Worm (Caenorhabditis elegans) whole organism, early embryonic: ENCODE measurements around the gene F40G9.5.

Source experiments
- B0310.2 ChIP-seq: sonication (generic microtip); optimal IDR thresholded peaks from 2 replicates; lab custom pipeline; 2016; ENCODE audit warnings: mild to moderate bottlenecking, missing genetic modification characterization, missing compliant biosample characterization
- F13C5.2 ChIP-seq: sonication (generic microtip); optimal IDR thresholded peaks from 2 replicates; lab custom pipeline; 2017; ENCODE audit warnings: mild to moderate bottlenecking, missing genetic modification characterization, inconsistent platforms, missing compliant biosample characterization
- aly-1 ChIP-seq: sonication (generic microtip); optimal IDR thresholded peaks from 2 replicates; lab custom pipeline; 2016; ENCODE audit warnings: missing genetic modification characterization, missing compliant biosample characterization
- ama-1 ChIP-seq: fragments of 150-350 bp; optimal IDR thresholded peaks from 2 replicates; lab custom pipeline; 2014
- ceh-13 ChIP-seq: fragments of 200-800 bp; sonication (Bioruptor generic); optimal IDR thresholded peaks from 2 replicates; lab custom pipeline; 2018; ENCODE audit warnings: mild to moderate bottlenecking, missing genetic modification characterization, missing compliant biosample characterization
- ceh-36 ChIP-seq: sonication (generic microtip); optimal IDR thresholded peaks from 2 replicates; lab custom pipeline; 2016; ENCODE audit warnings: missing genetic modification characterization, inconsistent platforms, missing compliant biosample characterization
- ets-7 ChIP-seq: sonication (generic microtip); optimal IDR thresholded peaks from 2 replicates; lab custom pipeline; 2016; ENCODE audit warnings: missing genotype, missing genetic modification characterization, missing compliant biosample characterization
- flt-1 ChIP-seq: fragments of 200-800 bp; sonication (Bioruptor generic); IDR thresholded peaks from 2 replicates; pipeline ENCODE4 v1.3.6; 2022; ENCODE audit warnings: missing genetic modification characterization, missing compliant biosample characterization
- hmbx-1 ChIP-seq: sonication (generic microtip); optimal IDR thresholded peaks from 2 replicates; lab custom pipeline; 2016; ENCODE audit warnings: mild to moderate bottlenecking, missing genetic modification characterization, missing compliant biosample characterization
- hmg-4 ChIP-seq: fragments of 200-800 bp; sonication (Bioruptor generic); optimal IDR thresholded peaks from 2 replicates; lab custom pipeline; 2018; ENCODE audit warnings: mild to moderate bottlenecking, missing genetic modification characterization, missing compliant biosample characterization
- hnd-1 ChIP-seq: sonication (generic microtip); optimal IDR thresholded peaks from 2 replicates; lab custom pipeline; 2016; ENCODE audit warnings: missing genetic modification characterization, missing compliant biosample characterization
- pes-1 ChIP-seq: fragments of 200-800 bp; sonication (Bioruptor generic); IDR thresholded peaks from 2 replicates; pipeline ENCODE4 v1.3.6; 2022; ENCODE audit warnings: missing genetic modification reagents, missing genetic modification characterization, missing compliant biosample characterization
- scrt-1 ChIP-seq: fragments of 200-800 bp; sonication (Bioruptor generic); IDR thresholded peaks from 2 replicates; pipeline ENCODE4 v1.3.6; 2022; ENCODE audit warnings: missing genetic modification characterization, missing compliant biosample characterization
- sea-1 ChIP-seq: fragments of 200-800 bp; sonication (Bioruptor generic); conservative IDR thresholded peaks from 2 replicates; pipeline ENCODE4 v1.3.6; 2022; ENCODE audit warnings: missing genetic modification characterization, missing compliant biosample characterization
- tbx-11 ChIP-seq: fragments of 200-800 bp; sonication (Bioruptor generic); IDR thresholded peaks from 2 replicates; pipeline ENCODE4 v1.3.6; 2022; ENCODE audit warnings: missing genetic modification characterization, missing compliant biosample characterization
- tbx-37 ChIP-seq: fragments of 200-800 bp; sonication (Bioruptor generic); conservative IDR thresholded peaks from 2 replicates; pipeline ENCODE4 v1.3.6; 2022; ENCODE audit warnings: missing genetic modification reagents, missing genetic modification characterization, missing compliant biosample characterization
- tra-4 ChIP-seq: sonication (generic microtip); optimal IDR thresholded peaks from 2 replicates; lab custom pipeline; 2017; ENCODE audit warnings: missing genetic modification characterization, missing compliant biosample characterization

Gene F40G9.5

ce11 chrIII:147570-148076, 33.4 kb upstream of the F40G9.5 start, which contains the start of gene sqst-5:
Gene sqst-5 (minus strand): TSS chrIII:147620.
- no peak for TF ChIP-seq flt-1 (GFP tag; lab: Robert Waterston, UW)
- no peak for TF ChIP-seq aly-1 (tag; lab: Kevin White, UChicago)
- no peak for TF ChIP-seq ceh-13
- TF ChIP-seq hnd-1 (tag; lab: Kevin White, UChicago), result no peak
- no peak for TF ChIP-seq F13C5.2 (tag; lab: Kevin White, UChicago)
- no peak for TF ChIP-seq tbx-11 (GFP tag; lab: Robert Waterston, UW)
- TF ChIP-seq hmbx-1 (tag; lab: Kevin White, UChicago), result no peak
- TF ChIP-seq ceh-36 (tag; lab: Kevin White, UChicago), result no peak
- no peak for TF ChIP-seq sea-1 (GFP tag; lab: Robert Waterston, UW)

ce11 chrIII:149132-149531, 31.9 kb upstream of the F40G9.5 start:
- TF ChIP-seq B0310.2 (tag; lab: Kevin White, UChicago), result no peak
- no peak for TF ChIP-seq hmg-4
- no peak for TF ChIP-seq tra-4
- TF ChIP-seq tbx-11 (GFP tag; lab: Robert Waterston, UW), result no peak
- no peak for TF ChIP-seq scrt-1 (GFP tag; lab: Robert Waterston, UW)
- no peak for TF ChIP-seq hnd-1 (tag; lab: Kevin White, UChicago)
- TF ChIP-seq tbx-37 (GFP tag; lab: Robert Waterston, UW), result no peak
- no peak for TF ChIP-seq pes-1 (GFP tag; lab: Robert Waterston, UW)
- TF ChIP-seq flt-1 (GFP tag; lab: Robert Waterston, UW), result no peak

DNA sequence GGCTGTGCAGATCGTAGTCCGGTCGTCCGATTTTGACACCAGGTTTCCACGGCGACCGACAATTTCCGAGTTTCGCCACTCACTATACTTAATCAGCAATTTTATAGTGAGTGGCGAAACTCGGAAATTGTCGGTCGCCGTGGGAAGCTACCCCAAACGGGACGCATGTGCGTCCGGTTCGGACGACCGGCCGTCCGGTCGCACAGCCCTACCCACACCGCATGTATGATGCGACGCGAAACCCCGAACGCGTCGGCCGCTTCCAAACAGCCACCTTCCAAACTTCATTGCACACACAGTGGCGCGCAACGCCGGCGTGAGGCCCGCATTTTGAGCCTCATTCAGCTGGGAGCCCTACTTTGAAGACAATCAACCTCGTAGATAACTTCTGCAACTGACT, 30.0 kb upstream of the F40G9.5 start:
- TF ChIP-seq sea-1 (GFP tag; lab: Robert Waterston, UW), result no peak
- TF ChIP-seq hnd-1 (tag; lab: Kevin White, UChicago), result no peak
- TF ChIP-seq F13C5.2 (tag; lab: Kevin White, UChicago), result no peak
- TF ChIP-seq hmbx-1 (tag; lab: Kevin White, UChicago), result no peak
- no peak for TF ChIP-seq tbx-37 (GFP tag; lab: Robert Waterston, UW)
- no peak for TF ChIP-seq flt-1 (GFP tag; lab: Robert Waterston, UW)
- no peak for TF ChIP-seq scrt-1 (GFP tag; lab: Robert Waterston, UW)
- no peak for TF ChIP-seq tbx-11 (GFP tag; lab: Robert Waterston, UW)
- TF ChIP-seq tra-4, result no peak
- no peak for TF ChIP-seq aly-1 (tag; lab: Kevin White, UChicago)
- no peak for TF ChIP-seq B0310.2 (tag; lab: Kevin White, UChicago)
- TF ChIP-seq pes-1 (GFP tag; lab: Robert Waterston, UW), result no peak
- no peak for TF ChIP-seq ceh-36 (tag; lab: Kevin White, UChicago)
- TF ChIP-seq ets-7 (tag; lab: Kevin White, UChicago), result no peak
- no peak for TF ChIP-seq hmg-4
- TF ChIP-seq ceh-13, result no peak
- TF ChIP-seq ama-1, result no peak

- TF ChIP-seq hnd-1 (tag; lab: Kevin White, UChicago) (no peak), pes-1 (GFP tag; lab: Robert Waterston, UW) (no peak), tra-4 (no peak), ceh-13 (no peak), aly-1 (tag; lab: Kevin White, UChicago) (no peak), ets-7 (tag; lab: Kevin White, UChicago) (no peak), sea-1 (GFP tag; lab: Robert Waterston, UW) (no peak), F13C5.2 (tag; lab: Kevin White, UChicago) (no peak), flt-1 (GFP tag; lab: Robert Waterston, UW) (no peak), ceh-36 (tag; lab: Kevin White, UChicago) (no peak), tbx-37 (GFP tag; lab: Robert Waterston, UW) (no peak), tbx-11 (GFP tag; lab: Robert Waterston, UW) (no peak), ama-1 (no peak), scrt-1 (GFP tag; lab: Robert Waterston, UW) (no peak), hmbx-1 (tag; lab: Kevin White, UChicago) (no peak), hmg-4 (no peak), B0310.2 (tag; lab: Kevin White, UChicago) (no peak)
Observed at ce11 chrIII:154168-154567, 26.9 kb upstream of the F40G9.5 start.

DNA sequence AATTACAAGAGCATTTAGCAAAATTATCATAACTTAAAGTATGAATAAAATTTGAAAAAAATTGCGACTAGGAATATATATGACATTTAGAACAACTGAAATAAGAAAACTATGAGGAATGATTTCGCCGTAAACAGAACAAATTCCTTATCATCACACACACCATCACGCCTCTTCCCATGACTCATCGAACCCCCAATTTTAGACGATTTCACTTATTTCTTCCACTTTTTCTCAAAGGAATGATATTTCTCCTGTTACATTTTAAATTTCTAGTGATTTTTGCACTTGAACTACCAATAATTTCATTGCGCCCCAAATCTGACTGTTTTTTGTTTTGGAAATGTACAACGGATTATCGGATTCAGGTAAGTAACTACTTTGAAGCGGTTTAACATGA, 24.4 kb upstream of the F40G9.5 start, which contains the start of the genes zig-13 and ver-1:
zig-13 (minus strand) TSS at position 101 of the 400 bp plus-strand sequence.
ver-1 (plus strand) TSS at position 180 of the 400 bp plus-strand sequence.
- TF ChIP-seq hmg-4 (no peak), ama-1 (no peak), ets-7 (tag; lab: Kevin White, UChicago) (no peak), scrt-1 (GFP tag; lab: Robert Waterston, UW) (no peak), tbx-11 (GFP tag; lab: Robert Waterston, UW) (no peak)

DNA sequence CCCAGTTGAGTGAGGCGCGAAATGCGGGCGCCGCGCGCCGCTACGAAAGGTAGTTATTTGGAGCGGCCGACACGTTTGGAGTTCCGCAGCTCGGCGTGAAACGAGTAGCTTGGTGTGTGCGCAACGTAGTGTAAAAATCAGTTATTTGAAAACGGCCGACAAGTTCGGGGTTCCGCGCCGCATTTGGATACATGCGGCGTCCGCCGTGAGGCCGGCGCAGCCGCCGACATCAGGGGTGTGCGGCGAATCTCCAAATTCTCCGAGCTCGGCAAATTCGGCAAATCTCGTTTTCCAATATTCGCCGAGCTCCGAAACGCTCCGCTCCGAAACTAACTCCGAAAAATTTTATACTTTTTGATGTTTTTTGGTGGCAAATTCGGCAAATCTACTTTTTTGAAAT, 23.1 kb upstream of the F40G9.5 start:
- TF ChIP-seq F13C5.2 (tag; lab: Kevin White, UChicago) (no peak), tbx-11 (GFP tag; lab: Robert Waterston, UW) (no peak), flt-1 (GFP tag; lab: Robert Waterston, UW) (no peak), sea-1 (GFP tag; lab: Robert Waterston, UW) (no peak), hmg-4 (no peak), hmbx-1 (tag; lab: Kevin White, UChicago) (no peak), tbx-37 (GFP tag; lab: Robert Waterston, UW) (no peak), ceh-13 (no peak)

ce11 chrIII:159149-159548, 21.9 kb upstream of the F40G9.5 start:
- TF ChIP-seq ets-7 (tag; lab: Kevin White, UChicago) (no peak), F13C5.2 (tag; lab: Kevin White, UChicago) (no peak), B0310.2 (tag; lab: Kevin White, UChicago) (no peak), hnd-1 (tag; lab: Kevin White, UChicago) (no peak), ama-1 (no peak)
